Fruit fly (Drosophila melanogaster) whole organism, prepupa: ENCODE measurements around the gene Wdr62.
A peak's percentile ranks its signal among the peaks of the same experiment; 100 is the strongest.

Experiments
- Blimp-1 ChIP-seq: fragments of 200-800 bp; sonication (Bioruptor generic); optimal IDR thresholded peaks from 3 replicates; lab custom pipeline; 2017; ENCODE audit warnings: missing biosample characterization, missing genetic modification characterization, mild to moderate bottlenecking, moderate library complexity, missing genetic modification reagents
- CG10669 ChIP-seq: fragments of 200-800 bp; sonication (Bioruptor generic); optimal IDR thresholded peaks from 3 replicates; lab custom pipeline; 2018; ENCODE audit warnings: missing biosample characterization, mild to moderate bottlenecking, missing genetic modification characterization, moderate library complexity
- CG11294 ChIP-seq: fragments of 200-800 bp; sonication (Bioruptor generic); IDR thresholded peaks from 2 replicates; pipeline ENCODE4 v1.3.6; 2022; ENCODE audit warnings: missing biosample characterization, missing genetic modification characterization
- CG11762 ChIP-seq: fragments of 200-800 bp; sonication (Bioruptor generic); optimal IDR thresholded peaks from 3 replicates; lab custom pipeline; 2016; ENCODE audit warnings: missing biosample characterization, missing genetic modification characterization; ENCODE audit not compliant: insufficient read depth
- CG11902 ChIP-seq: fragments of 200-800 bp; sonication (Bioruptor generic); optimal IDR thresholded peaks from 3 replicates; lab custom pipeline; 2016; ENCODE audit warnings: missing biosample characterization, missing genetic modification characterization
- CG16779 ChIP-seq: fragments of 200-800 bp; sonication (Bioruptor generic); optimal IDR thresholded peaks from 3 replicates; lab custom pipeline; 2017; ENCODE audit warnings: missing biosample characterization, mild to moderate bottlenecking, missing genetic modification characterization
- CG32006 ChIP-seq: fragments of 200-800 bp; sonication (Bioruptor generic); optimal IDR thresholded peaks from 3 replicates; lab custom pipeline; 2017; ENCODE audit warnings: missing biosample characterization, mild to moderate bottlenecking, missing genetic modification characterization
- CG6163 ChIP-seq: fragments of 200-800 bp; sonication (Bioruptor generic); IDR thresholded peaks from 3 replicates; pipeline ENCODE4 v1.3.6; 2022; ENCODE audit warnings: missing biosample characterization, missing genetic modification characterization
- CG6792 ChIP-seq: fragments of 200-800 bp; sonication (Bioruptor generic); optimal IDR thresholded peaks from 3 replicates; lab custom pipeline; 2016; ENCODE audit warnings: missing biosample characterization, missing genetic modification characterization
- CG6808 ChIP-seq: fragments of 200-800 bp; sonication (Bioruptor generic); optimal IDR thresholded peaks from 3 replicates; lab custom pipeline; 2017; ENCODE audit warnings: missing biosample characterization, missing genetic modification characterization, mild to moderate bottlenecking, moderate library complexity, missing genetic modification reagents
- CG7368 ChIP-seq: fragments of 200-800 bp; sonication (Bioruptor generic); optimal IDR thresholded peaks from 3 replicates; lab custom pipeline; 2016; ENCODE audit warnings: missing biosample characterization, missing genetic modification characterization
- CG8119 ChIP-seq: fragments of 200-800 bp; sonication (Bioruptor generic); IDR thresholded peaks from 3 replicates; pipeline ENCODE4 v1.3.6; 2022; ENCODE audit warnings: missing biosample characterization, missing genetic modification characterization
- CG8632 ChIP-seq: fragments of 200-800 bp; sonication (Bioruptor generic); optimal IDR thresholded peaks from 3 replicates; lab custom pipeline; 2016; ENCODE audit warnings: missing biosample characterization, missing genetic modification characterization
- CG9139 ChIP-seq: fragments of 200-800 bp; sonication (Bioruptor generic); optimal IDR thresholded peaks from 3 replicates; lab custom pipeline; 2017; ENCODE audit warnings: missing biosample characterization, mild to moderate bottlenecking, missing genetic modification characterization
- Eip75B ChIP-seq: fragments of 200-800 bp; sonication (Bioruptor generic); optimal IDR thresholded peaks from 3 replicates; lab custom pipeline; 2016; ENCODE audit warnings: missing biosample characterization, missing genetic modification characterization
- Eip78C ChIP-seq: fragments of 200-800 bp; sonication (Bioruptor generic); peaks from one replicate; lab custom pipeline; 2016; ENCODE audit warnings: missing biosample characterization, missing genetic modification characterization
- Eip93F ChIP-seq: fragments of 200-800 bp; sonication (Bioruptor generic); optimal IDR thresholded peaks from 2 replicates; lab custom pipeline; 2016; ENCODE audit warnings: missing biosample characterization, mild to moderate bottlenecking, missing genetic modification characterization
- Ets21C ChIP-seq: fragments of 200-800 bp; sonication (Bioruptor generic); optimal IDR thresholded peaks from 3 replicates; lab custom pipeline; 2016; ENCODE audit warnings: missing biosample characterization, missing genetic modification characterization
- Ets96B ChIP-seq: fragments of 200-800 bp; optimal IDR thresholded peaks from 2 replicates; lab custom pipeline; 2019; ENCODE audit warnings: missing biosample characterization, mild to moderate bottlenecking, missing genetic modification characterization, moderate library complexity
- Hr38 ChIP-seq: sonication (Bioruptor generic); optimal IDR thresholded peaks from 2 replicates; lab custom pipeline; 2016; ENCODE audit warnings: missing biosample characterization, missing genetic modification characterization
- Hr39 ChIP-seq: fragments of 200-800 bp; sonication (Bioruptor generic); optimal IDR thresholded peaks from 2 replicates; lab custom pipeline; 2016; ENCODE audit warnings: missing biosample characterization, missing genetic modification characterization
- Hr4 ChIP-seq: fragments of 200-800 bp; sonication (Bioruptor generic); optimal IDR thresholded peaks from 3 replicates; lab custom pipeline; 2016; ENCODE audit warnings: missing biosample characterization, missing genetic modification characterization
- Met ChIP-seq: fragments of 200-800 bp; sonication (Bioruptor generic); optimal IDR thresholded peaks from 3 replicates; lab custom pipeline; 2016; ENCODE audit warnings: missing biosample characterization, missing genetic modification characterization
- OdsH ChIP-seq: fragments of 200-800 bp; sonication (Bioruptor generic); optimal IDR thresholded peaks from 3 replicates; lab custom pipeline; 2016; ENCODE audit warnings: missing biosample characterization, missing genetic modification characterization
- Smox ChIP-seq: fragments of 200-800 bp; sonication (Bioruptor generic); optimal IDR thresholded peaks from 3 replicates; lab custom pipeline; 2016; ENCODE audit warnings: missing biosample characterization, missing genetic modification characterization
- Sox102F ChIP-seq: fragments of 200-800 bp; sonication (Bioruptor generic); optimal IDR thresholded peaks from 2 replicates; lab custom pipeline; 2016; ENCODE audit warnings: missing biosample characterization, mild to moderate bottlenecking, missing genetic modification characterization
- Sox14 ChIP-seq: fragments of 200-800 bp; sonication (Bioruptor generic); optimal IDR thresholded peaks from 3 replicates; lab custom pipeline; 2016; ENCODE audit warnings: missing biosample characterization, missing genetic modification characterization
- acj6 ChIP-seq: fragments of 200-800 bp; sonication (Bioruptor generic); optimal IDR thresholded peaks from 3 replicates; lab custom pipeline; 2016; ENCODE audit warnings: missing biosample characterization, missing genetic modification characterization
- eg ChIP-seq: fragments of 200-800 bp; sonication (Bioruptor generic); IDR thresholded peaks from 3 replicates; pipeline ENCODE4 v1.3.6; 2022; ENCODE audit warnings: missing biosample characterization, missing genetic modification characterization
- fd59A ChIP-seq: fragments of 200-800 bp; sonication (Bioruptor generic); optimal IDR thresholded peaks from 2 replicates; lab custom pipeline; 2017; ENCODE audit warnings: missing biosample characterization, mild to moderate bottlenecking, missing genetic modification characterization, missing genetic modification reagents
- fkh ChIP-seq: fragments of 200-800 bp; sonication (Bioruptor generic); optimal IDR thresholded peaks from 3 replicates; lab custom pipeline; 2017; ENCODE audit warnings: missing biosample characterization, mild to moderate bottlenecking, missing genetic modification characterization, moderate library complexity
- net ChIP-seq: fragments of 200-800 bp; sonication (Bioruptor generic); optimal IDR thresholded peaks from 3 replicates; lab custom pipeline; 2016; ENCODE audit warnings: missing biosample characterization, missing genetic modification characterization
- salr ChIP-seq, 2 experiments: fragments of 200-800 bp; sonication (Bioruptor generic); optimal IDR thresholded peaks; 3 replicates each; lab custom pipeline; 2016 to 2018; ENCODE audit warnings: missing biosample characterization in 2 of 2, missing genetic modification characterization in 2 of 2, mild to moderate bottlenecking in 1 of 2
- spab ChIP-seq: fragments of 200-800 bp; sonication (Bioruptor generic); optimal IDR thresholded peaks from 2 replicates; lab custom pipeline; 2017; ENCODE audit warnings: missing biosample characterization, mild to moderate bottlenecking, missing genetic modification characterization, missing genetic modification reagents
- ss ChIP-seq, 2 experiments: fragments of 200-800 bp; sonication (Bioruptor generic); optimal IDR thresholded peaks; 2 replicates in 1 of 2; 3 replicates in 1 of 2; lab custom pipeline; 2017 to 2018; ENCODE audit warnings: mild to moderate bottlenecking in 2 of 2, missing biosample characterization in 2 of 2, missing genetic modification characterization in 2 of 2, moderate library complexity in 1 of 2
- svp ChIP-seq: fragments of 200-800 bp; sonication (Bioruptor generic); peaks from one replicate; lab custom pipeline; 2016; ENCODE audit warnings: missing biosample characterization, missing genetic modification characterization
- vri ChIP-seq: fragments of 200-800 bp; sonication (Bioruptor generic); optimal IDR thresholded peaks from 3 replicates; lab custom pipeline; 2016; ENCODE audit warnings: missing biosample characterization, mild to moderate bottlenecking, missing genetic modification characterization

Wdr62 gene

dm6 chr2L:1869503-1869902, 14.9 kb upstream of the Wdr62 start, which contains the start of gene CG7295:
CG7295 (plus strand) TSS chr2L:1869803.
- no peak for TF ChIP-seq Hr4
- TF ChIP-seq fd59A (GFP tag; lab: Kevin White, UChicago), result no peak
- TF ChIP-seq Hr39 (GFP tag; lab: Kevin White, UChicago), result no peak
- no peak for TF ChIP-seq Eip75B (GFP tag; lab: Kevin White, UChicago)
- no peak for TF ChIP-seq ss (GFP tag; optimal IDR thresholded peaks at IDR 0.05; lab: Kevin White, UChicago)
- no peak for TF ChIP-seq CG9139
- no peak for TF ChIP-seq Smox (GFP tag; lab: Kevin White, UChicago)
- TF ChIP-seq Ets21C (GFP tag; lab: Kevin White, UChicago), result no peak
- no peak for TF ChIP-seq CG16779 (tag; lab: Kevin White, UChicago)
- TF ChIP-seq CG11902 (GFP tag; lab: Kevin White, UChicago), result no peak
- TF ChIP-seq salr (GFP tag; optimal IDR thresholded peaks at IDR 0.05; lab: Kevin White, UChicago), result no peak
- TF ChIP-seq CG8119 (GFP tag; lab: Robert Waterston, UW), result no peak
- no peak for TF ChIP-seq Met
- TF ChIP-seq net (GFP tag; lab: Kevin White, UChicago), result no peak
- TF ChIP-seq CG32006 (GFP tag; lab: Kevin White, UChicago), result no peak
- TF ChIP-seq Eip93F, result no peak
- no peak for TF ChIP-seq fkh (GFP tag; lab: Kevin White, UChicago)
- no peak for TF ChIP-seq OdsH (GFP tag; lab: Kevin White, UChicago)

dm6 chr2L:1873609-1874096, 10.8 kb upstream of the Wdr62 start:
- TF ChIP-seq svp (peak; percentile 20), CG8632 (GFP tag; lab: Kevin White, UChicago) (no peak), CG8119 (GFP tag; lab: Robert Waterston, UW) (no peak), Eip78C (GFP tag; lab: Kevin White, UChicago) (no peak)

- TF ChIP-seq Hr38, result no peak
Observed at dm6 chr2L:1881380-1881779, 3.0 kb upstream of the Wdr62 start, which contains the start of gene CG31663. CG31663 (minus strand) TSS chr2L:1881480.

dm6 chr2L:1883114-1883513, 1.3 kb upstream of the Wdr62 start, which contains the start of gene CG15358:
CG15358 (minus strand) TSS chr2L:1883214.
- TF ChIP-seq Sox102F (GFP tag; lab: Kevin White, UChicago), result no peak
- TF ChIP-seq CG6808 (GFP tag; lab: Kevin White, UChicago), result no peak
- TF ChIP-seq CG11762 (GFP tag; lab: Kevin White, UChicago), result no peak
- TF ChIP-seq CG11294 (GFP tag; lab: Robert Waterston, UW), result no peak
- TF ChIP-seq CG8632 (GFP tag; lab: Kevin White, UChicago), result no peak
- TF ChIP-seq CG6163 (GFP tag; lab: Robert Waterston, UW), result no peak
- TF ChIP-seq Sox14 (GFP tag; lab: Kevin White, UChicago), result no peak
- no peak for TF ChIP-seq CG7368
- TF ChIP-seq Met, result no peak
- TF ChIP-seq Ets96B, result no peak

- no peak for TF ChIP-seq vri
- no peak for TF ChIP-seq Blimp-1
- no peak for TF ChIP-seq CG10669 (GFP tag; lab: Kevin White, UChicago)
- TF ChIP-seq acj6 (GFP tag; lab: Kevin White, UChicago), result no peak
- TF ChIP-seq OdsH (GFP tag; lab: Kevin White, UChicago), result no peak
- no peak for TF ChIP-seq CG16779 (tag; lab: Kevin White, UChicago)
- no peak for TF ChIP-seq CG11762 (GFP tag; lab: Kevin White, UChicago)
- no peak for TF ChIP-seq CG6792 (GFP tag; lab: Kevin White, UChicago)
- no peak for TF ChIP-seq CG7368
- no peak for TF ChIP-seq svp
- no peak for TF ChIP-seq eg
- no peak for TF ChIP-seq spab (GFP tag; lab: Kevin White, UChicago)
Observed at dm6 chr2L:1885215-1885721, 846 bp downstream of the Wdr62 start.
